Fruit fly (Drosophila melanogaster) whole organism, prepupa: ENCODE results near the gene CG9175.

Experiments
- CG10669 ChIP-seq: fragments of 200-800 bp; sonication (Bioruptor generic); optimal IDR thresholded peaks from 3 replicates; lab custom pipeline; 2018; ENCODE audit warnings: missing biosample characterization, mild to moderate bottlenecking, missing genetic modification characterization, moderate library complexity
- CG3032 ChIP-seq: fragments of 200-800 bp; optimal IDR thresholded peaks from 2 replicates; lab custom pipeline; 2019; ENCODE audit warnings: missing biosample characterization, mild to moderate bottlenecking, missing genetic modification characterization, moderate library complexity
- CG31627 ChIP-seq: fragments of 200-800 bp; sonication (Bioruptor generic); optimal IDR thresholded peaks from 3 replicates; lab custom pipeline; 2016; ENCODE audit warnings: missing biosample characterization, missing genetic modification characterization
- Eip78C ChIP-seq: fragments of 200-800 bp; sonication (Bioruptor generic); peaks from one replicate; lab custom pipeline; 2016; ENCODE audit warnings: missing biosample characterization, missing genetic modification characterization
- Sox102F ChIP-seq: fragments of 200-800 bp; sonication (Bioruptor generic); optimal IDR thresholded peaks from 2 replicates; lab custom pipeline; 2016; ENCODE audit warnings: missing biosample characterization, mild to moderate bottlenecking, missing genetic modification characterization

Gene CG9175

DNA sequence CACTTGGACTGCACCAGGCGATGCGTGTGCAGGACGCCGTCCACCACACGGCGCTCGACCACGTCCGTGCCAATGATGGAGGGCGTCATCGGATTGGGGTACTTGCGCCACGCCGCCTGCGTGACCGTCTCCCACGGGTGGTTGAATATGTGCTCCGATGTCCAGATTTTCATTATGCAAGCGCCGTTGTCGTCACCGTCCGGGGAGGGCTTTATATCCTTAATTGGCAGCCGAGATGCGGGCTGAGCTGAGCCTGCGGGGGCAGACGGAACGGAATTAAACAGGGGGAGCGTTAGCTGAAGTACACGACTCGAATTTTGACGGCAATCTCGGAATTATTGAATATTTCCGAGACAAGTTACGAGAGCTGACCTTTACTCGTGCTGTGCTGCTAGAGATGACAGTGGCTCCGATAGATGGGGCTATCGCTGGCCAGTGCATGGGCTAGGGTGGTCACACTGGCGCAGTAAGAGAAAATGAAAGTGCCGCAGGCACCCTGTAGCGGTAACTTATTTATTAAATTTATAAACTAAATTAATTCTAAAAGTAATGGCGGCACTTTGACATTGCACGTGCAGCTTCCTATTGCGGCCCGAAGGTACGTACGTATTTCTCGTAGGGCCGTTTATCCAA, 51.1 kb downstream of the CG9175 start, which contains the start of gene IPIP (continued):
- TF ChIP-seq CG31627 (GFP tag; lab: Kevin White, UChicago) (peak; percentile 32), Eip78C (peak; percentile 43)
- TF ChIP-seq, all 60 proteins: peak for 26

DNA sequence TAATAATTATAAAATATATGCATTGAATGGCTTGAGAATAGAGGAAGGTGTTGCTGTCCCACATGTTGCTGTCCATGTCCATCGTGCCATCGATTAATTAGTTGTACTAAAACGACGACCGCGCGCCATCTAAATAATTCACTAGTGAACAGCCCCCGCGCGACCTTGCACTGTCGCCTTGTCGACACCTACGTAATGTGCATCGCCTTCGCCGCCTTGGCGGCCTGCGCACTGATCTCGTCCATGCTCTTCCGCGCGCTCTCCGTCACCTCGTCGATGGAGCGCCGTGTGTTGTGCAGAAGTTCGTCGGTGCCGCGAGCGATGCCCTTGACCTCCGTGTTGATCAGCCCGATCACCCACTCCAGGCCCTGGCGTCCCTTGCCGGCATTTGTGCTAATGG, 51.9 kb downstream of the CG9175 start:
- no peak for TF ChIP-seq CG10669 (GFP tag; lab: Kevin White, UChicago)
- no peak for TF ChIP-seq Sox102F (GFP tag; lab: Kevin White, UChicago)
- TF ChIP-seq CG3032 (tag; lab: Kevin White, UChicago), result no peak
